Worm (Caenorhabditis elegans) whole organism, L4 larva: Measurements from ENCODE around the gene C05D12.1.

Experiments used
- F10B5.3 ChIP-seq: sonication (generic microtip); optimal IDR thresholded peaks from 2 replicates; lab custom pipeline; 2016; ENCODE audit warnings: mild to moderate bottlenecking, missing genetic modification characterization, missing compliant biosample characterization
- F37D6.2 ChIP-seq: sonication (generic microtip); optimal IDR thresholded peaks from 2 replicates; lab custom pipeline; 2016; ENCODE audit warnings: mild to moderate bottlenecking, missing genetic modification characterization, missing compliant biosample characterization
- T20F7.1 ChIP-seq: fragments of 200-800 bp; sonication (Bioruptor generic); optimal IDR thresholded peaks from 2 replicates; lab custom pipeline; 2018; ENCODE audit warnings: mild to moderate bottlenecking, missing genetic modification characterization, missing compliant biosample characterization
- T26A8.4 ChIP-seq: fragments of 200-800 bp; sonication (Bioruptor generic); IDR thresholded peaks from 2 replicates; pipeline ENCODE4 v1.3.6; 2022; ENCODE audit warnings: missing genetic modification characterization, missing compliant biosample characterization
- Y105C5A.15 ChIP-seq: fragments of 200-800 bp; sonication (Bioruptor generic); IDR thresholded peaks from 2 replicates; pipeline ENCODE4 v1.3.6; 2022; ENCODE audit warnings: missing genetic modification characterization, missing compliant biosample characterization
- Y48G9A.11 ChIP-seq: fragments of 200-800 bp; sonication (Bioruptor generic); IDR thresholded peaks from 2 replicates; pipeline ENCODE4 v1.3.6; 2022; ENCODE audit warnings: missing genetic modification reagents, missing genetic modification characterization, missing compliant biosample characterization
- ZK337.2 ChIP-seq: fragments of 200-800 bp; sonication (Bioruptor generic); IDR thresholded peaks from 2 replicates; pipeline ENCODE4 v1.3.6; 2022; ENCODE audit warnings: missing genetic modification reagents, missing genetic modification characterization, missing compliant biosample characterization
- aha-1 ChIP-seq: fragments of 150-350 bp; peaks from one replicate; lab custom pipeline; 2014; ENCODE audit warnings: missing biosample characterization, missing genetic modification characterization
- ama-1 ChIP-seq: fragments of 150-350 bp; optimal IDR thresholded peaks from 2 replicates; lab custom pipeline; 2014; ENCODE audit warnings: inconsistent platforms, mixed read lengths
- arid-1 ChIP-seq: fragments of 200-800 bp; sonication (Bioruptor generic); conservative IDR thresholded peaks from 2 replicates; pipeline ENCODE4 v1.3.6; 2022; ENCODE audit warnings: missing genetic modification reagents, missing genetic modification characterization, missing compliant biosample characterization
- attf-4 ChIP-seq: sonication (generic microtip); optimal IDR thresholded peaks from 3 replicates; lab custom pipeline; 2017; ENCODE audit warnings: missing biosample characterization, missing genetic modification characterization
- ceh-20 ChIP-seq: fragments of 200-800 bp; sonication (Bioruptor generic); IDR thresholded peaks from 2 replicates; pipeline ENCODE4 v1.3.6; 2022; ENCODE audit warnings: missing genetic modification reagents, missing genetic modification characterization, missing compliant biosample characterization
- ceh-28 ChIP-seq: fragments of 150-350 bp; optimal IDR thresholded peaks from 2 replicates; lab custom pipeline; 2014; ENCODE audit warnings: missing biosample characterization, missing genetic modification reagents, missing genetic modification characterization
- ceh-62 ChIP-seq: sonication (generic microtip); optimal IDR thresholded peaks from 2 replicates; lab custom pipeline; 2017; ENCODE audit warnings: missing biosample characterization, missing genetic modification characterization
- ctbp-1 ChIP-seq: fragments of 200-800 bp; sonication (Bioruptor generic); IDR thresholded peaks from 2 replicates; pipeline ENCODE4 v1.3.6; 2022; ENCODE audit warnings: missing genetic modification reagents, missing genetic modification characterization, missing compliant biosample characterization
- daf-16 ChIP-seq, 3 experiments: sonication (generic microtip); optimal IDR thresholded peaks; 2 replicates each; lab custom pipeline; 2016 to 2017; ENCODE audit warnings: missing genetic modification characterization in 3 of 3, missing genetic modification reagents in 3 of 3, mild to moderate bottlenecking in 2 of 3, missing compliant biosample characterization in 2 of 3, missing biosample characterization in 1 of 3, moderate library complexity in 1 of 3
- daf-8 ChIP-seq: fragments of 200-800 bp; sonication (Bioruptor generic); IDR thresholded peaks from 2 replicates; pipeline ENCODE4 v1.3.6; 2022; ENCODE audit warnings: missing genetic modification characterization, missing compliant biosample characterization
- dmd-6 ChIP-seq: fragments of 200-800 bp; sonication (Bioruptor generic); IDR thresholded peaks from 2 replicates; pipeline ENCODE4 v1.3.6; 2022; ENCODE audit warnings: missing genetic modification reagents, missing genetic modification characterization, missing compliant biosample characterization
- dmd-9 ChIP-seq: fragments of 200-800 bp; sonication (Bioruptor generic); IDR thresholded peaks from 2 replicates; pipeline ENCODE4 v1.3.6; 2022; ENCODE audit warnings: missing genetic modification reagents, missing genetic modification characterization, missing compliant biosample characterization
- dve-1 ChIP-seq: sonication (generic microtip); optimal IDR thresholded peaks from 2 replicates; lab custom pipeline; 2017; ENCODE audit warnings: antibody characterized with exemption, mild to moderate bottlenecking, missing genetic modification characterization, missing compliant biosample characterization; ENCODE audit not compliant: insufficient read depth
- egl-27 ChIP-seq: sonication (generic microtip); optimal IDR thresholded peaks from 3 replicates; lab custom pipeline; 2017; ENCODE audit warnings: missing biosample characterization, missing genetic modification reagents, missing genetic modification characterization
- egl-43 ChIP-seq: fragments of 200-800 bp; sonication (Bioruptor generic); IDR thresholded peaks from 2 replicates; pipeline ENCODE4 v1.3.6; 2022; ENCODE audit warnings: missing genetic modification reagents, missing genetic modification characterization, missing compliant biosample characterization
- fos-1 ChIP-seq: fragments of 150-350 bp; optimal IDR thresholded peaks from 2 replicates; lab custom pipeline; 2014; ENCODE audit warnings: missing biosample characterization, missing genetic modification characterization
- hlh-11 ChIP-seq: fragments of 200-800 bp; sonication (Bioruptor generic); optimal IDR thresholded peaks from 2 replicates; lab custom pipeline; 2018; ENCODE audit warnings: mild to moderate bottlenecking, missing genetic modification characterization, missing compliant biosample characterization
- lin-29 ChIP-seq: fragments of 200-800 bp; sonication (Bioruptor generic); IDR thresholded peaks from 2 replicates; pipeline ENCODE4 v1.3.6; 2022; ENCODE audit warnings: missing genetic modification reagents, missing genetic modification characterization, missing compliant biosample characterization
- lin-38 ChIP-seq: fragments of 200-800 bp; sonication (Bioruptor generic); IDR thresholded peaks from 2 replicates; pipeline ENCODE4 v1.3.6; 2022; ENCODE audit warnings: missing genetic modification reagents, missing genetic modification characterization, missing compliant biosample characterization
- mdl-1 ChIP-seq, 2 experiments: fragments of 150-350 bp in 1 of 2; sonication (generic microtip) in 1 of 2; optimal IDR thresholded peaks; 2 replicates each; lab custom pipeline; 2014 to 2017; ENCODE audit warnings: missing biosample characterization in 2 of 2, missing genetic modification characterization in 2 of 2
- mes-2 ChIP-seq: sonication (generic microtip); optimal IDR thresholded peaks from 2 replicates; lab custom pipeline; 2016; ENCODE audit warnings: missing genotype, mild to moderate bottlenecking, missing genetic modification characterization, missing compliant biosample characterization; ENCODE audit not compliant: poor library complexity, severe bottlenecking
- nhr-10 ChIP-seq: fragments of 150-350 bp; optimal IDR thresholded peaks from 2 replicates; lab custom pipeline; 2014; ENCODE audit warnings: missing biosample characterization, missing genetic modification characterization
- nhr-28 ChIP-seq: fragments of 150-350 bp; optimal IDR thresholded peaks from 2 replicates; lab custom pipeline; 2014; ENCODE audit warnings: missing biosample characterization, missing genetic modification characterization
- nhr-48 ChIP-seq: sonication (generic microtip); optimal IDR thresholded peaks from 2 replicates; lab custom pipeline; 2016; ENCODE audit warnings: mild to moderate bottlenecking, missing genetic modification characterization, missing compliant biosample characterization
- php-3 ChIP-seq: fragments of 200-800 bp; sonication (Bioruptor generic); IDR thresholded peaks from 2 replicates; pipeline ENCODE4 v1.3.6; 2022; ENCODE audit warnings: missing genetic modification reagents, missing genetic modification characterization, missing compliant biosample characterization
- pqm-1 ChIP-seq: sonication (generic microtip); optimal IDR thresholded peaks from 2 replicates; lab custom pipeline; 2017; ENCODE audit warnings: missing biosample characterization, missing genetic modification characterization
- snpc-1.2 ChIP-seq: fragments of 200-800 bp; sonication (Bioruptor generic); IDR thresholded peaks from 2 replicates; pipeline ENCODE4 v1.3.6; 2022; ENCODE audit warnings: missing genetic modification reagents, missing genetic modification characterization, missing compliant biosample characterization
- spr-3 ChIP-seq: fragments of 200-800 bp; sonication (Bioruptor generic); optimal IDR thresholded peaks from 2 replicates; lab custom pipeline; 2018; ENCODE audit warnings: mild to moderate bottlenecking, missing genetic modification characterization, missing compliant biosample characterization
- tra-1 ChIP-seq: fragments of 200-800 bp; sonication (Bioruptor generic); IDR thresholded peaks from 2 replicates; pipeline ENCODE4 v1.3.6; 2022; ENCODE audit warnings: missing genetic modification reagents, missing genetic modification characterization, missing compliant biosample characterization
- unc-39 ChIP-seq: sonication (generic microtip); optimal IDR thresholded peaks from 2 replicates; lab custom pipeline; 2017; ENCODE audit warnings: missing biosample characterization, missing genetic modification characterization
- zag-1 ChIP-seq: fragments of 150-350 bp; optimal IDR thresholded peaks from 2 replicates; lab custom pipeline; 2014; ENCODE audit warnings: missing biosample characterization, missing genetic modification characterization
- zfp-2 ChIP-seq: sonication (generic microtip); optimal IDR thresholded peaks from 2 replicates; lab custom pipeline; 2016; ENCODE audit warnings: mild to moderate bottlenecking, missing genetic modification characterization, missing compliant biosample characterization
- zfp-3 ChIP-seq: fragments of 200-800 bp; sonication (Bioruptor generic); conservative IDR thresholded peaks from 2 replicates; pipeline ENCODE4 v1.3.6; 2022; ENCODE audit warnings: missing genetic modification reagents, missing genetic modification characterization, missing compliant biosample characterization
- zip-11 ChIP-seq: fragments of 200-800 bp; sonication (Bioruptor generic); IDR thresholded peaks from 2 replicates; pipeline ENCODE4 v1.3.6; 2022; ENCODE audit warnings: missing genetic modification characterization, missing compliant biosample characterization
- ztf-11 ChIP-seq: fragments of 150-350 bp; optimal IDR thresholded peaks from 2 replicates; lab custom pipeline; 2014; ENCODE audit warnings: missing biosample characterization, missing genetic modification characterization

Gene C05D12.1

ce11 chrII:11428599-11428998 is 13.0 kb upstream of the C05D12.1 start:
- TF ChIP-seq zip-11 (no peak), F10B5.3 (tag; lab: Kevin White, UChicago) (no peak), pqm-1 (tag; lab: Kevin White, UChicago) (peak; percentile 46), dmd-6 (GFP tag; lab: Robert Waterston, UW) (peak; percentile 52), mes-2 (tag; lab: Kevin White, UChicago) (no peak), hlh-11 (tag; lab: Kevin White, UChicago) (peak; percentile 5), nhr-28 (peak; percentile 46), F37D6.2 (tag; lab: Kevin White, UChicago) (no peak), ctbp-1 (GFP tag; lab: Robert Waterston, UW) (no peak)

- TF ChIP-seq T26A8.4 (GFP tag; lab: Robert Waterston, UW) (no peak), dmd-6 (GFP tag; lab: Robert Waterston, UW) (peak; percentile 90), aha-1 (peak; percentile 9), ceh-62 (tag; lab: Kevin White, UChicago) (no peak), lin-38 (GFP tag; lab: Robert Waterston, UW) (no peak), hlh-11 (tag; lab: Kevin White, UChicago) (peak; percentile 14)
Measured at ce11 chrII:11427322-11427721, 11.8 kb upstream of the C05D12.1 start.

- TF ChIP-seq ama-1 (lab: Kevin White, UChicago) (no peak), dmd-6 (GFP tag; lab: Robert Waterston, UW) (peak; percentile 28; the same call in 1 of the 2 replicates), Y105C5A.15 (no peak), Y48G9A.11 (GFP tag; lab: Robert Waterston, UW) (no peak), pqm-1 (tag; lab: Kevin White, UChicago) (peak; percentile 79), unc-39 (no peak), nhr-28 (peak; percentile 54), zfp-2 (tag; lab: Kevin White, UChicago) (no peak), daf-16 (GFP tag; optimal IDR thresholded peaks at IDR 0.05; lab: Kevin White, UChicago) (no peak), daf-16 (tag; optimal IDR thresholded peaks at IDR 0.05; lab: Kevin White, UChicago) (peak; percentile 24), dve-1 (tag; lab: Kevin White, UChicago) (peak; percentile 47), ZK337.2 (GFP tag; lab: Robert Waterston, UW) (no peak)
Measured at ce11 chrII:11424579-11425316, 9.2 kb upstream of the C05D12.1 start, which contains the start of gene C05D12.3. Gene C05D12.3 (plus strand): TSS chrII:11425266.

ce11 chrII:11424032-11424431 is 8.5 kb upstream of the C05D12.1 start:
- TF ChIP-seq pqm-1 (tag; lab: Kevin White, UChicago) (peak; percentile 75), snpc-1.2 (no peak), nhr-28 (peak; percentile 47)

ce11 chrII:11418476-11418875 is 2.9 kb upstream of the C05D12.1 start:
- TF ChIP-seq ctbp-1 (GFP tag; lab: Robert Waterston, UW) (no peak), php-3 (no peak), zag-1 (no peak), dmd-9 (GFP tag; lab: Robert Waterston, UW) (no peak), ztf-11 (tag; lab: Kevin White, UChicago) (no peak), nhr-48 (tag; lab: Kevin White, UChicago) (no peak), ceh-20 (GFP tag; lab: Robert Waterston, UW) (no peak), mdl-1 (tag; optimal IDR thresholded peaks at IDR 0.05; lab: Kevin White, UChicago) (peak in 1 of 2 experiments; percentile 6), snpc-1.2 (no peak), fos-1 (no peak), tra-1 (no peak), T20F7.1 (GFP tag; lab: Kevin White, UChicago) (no peak), egl-43 (GFP tag; lab: Robert Waterston, UW) (no peak), arid-1 (no peak), spr-3 (GFP tag; lab: Kevin White, UChicago) (no peak), ZK337.2 (GFP tag; lab: Robert Waterston, UW) (no peak), daf-8 (GFP tag; lab: Robert Waterston, UW) (no peak), ceh-28 (tag; lab: Kevin White, UChicago) (no peak), attf-4 (tag; lab: Kevin White, UChicago) (no peak), zfp-3 (GFP tag; lab: Robert Waterston, UW) (no peak), egl-27 (tag; lab: Kevin White, UChicago) (no peak), lin-29 (GFP tag; lab: Robert Waterston, UW) (no peak), nhr-10 (tag; lab: Kevin White, UChicago) (no peak)
